Worm (Caenorhabditis elegans) whole organism, L4 larva: ENCODE measurements around the gene H40L08.3.

ENCODE experiments used
- F10B5.3 ChIP-seq: sonication (generic microtip); optimal IDR thresholded peaks from 2 replicates; lab custom pipeline; 2016; ENCODE audit warnings: mild to moderate bottlenecking, missing genetic modification characterization, missing compliant biosample characterization
- F49E8.2 ChIP-seq: sonication (generic microtip); optimal IDR thresholded peaks from 2 replicates; lab custom pipeline; 2016; ENCODE audit warnings: missing compliant biosample characterization, mild to moderate bottlenecking, missing genetic modification characterization, borderline replicate concordance
- T26A8.4 ChIP-seq: fragments of 200-800 bp; sonication (Bioruptor generic); IDR thresholded peaks from 2 replicates; pipeline ENCODE4 v1.3.6; 2022; ENCODE audit warnings: missing genetic modification characterization, missing compliant biosample characterization
- Y105C5A.15 ChIP-seq: fragments of 200-800 bp; sonication (Bioruptor generic); IDR thresholded peaks from 2 replicates; pipeline ENCODE4 v1.3.6; 2022; ENCODE audit warnings: missing genetic modification characterization, missing compliant biosample characterization
- Y5F2A.4 ChIP-seq: fragments of 200-800 bp; sonication (Bioruptor generic); optimal IDR thresholded peaks from 2 replicates; lab custom pipeline; 2018; ENCODE audit warnings: mild to moderate bottlenecking, missing genetic modification characterization, missing compliant biosample characterization
- Y75B8A.6 ChIP-seq: fragments of 200-800 bp; sonication (Bioruptor generic); IDR thresholded peaks from 2 replicates; pipeline ENCODE4 v1.3.6; 2022; ENCODE audit warnings: missing genetic modification reagents, missing genetic modification characterization, missing compliant biosample characterization
- aha-1 ChIP-seq: fragments of 150-350 bp; peaks from one replicate; lab custom pipeline; 2014; ENCODE audit warnings: missing biosample characterization, missing genetic modification characterization
- aly-2 ChIP-seq: sonication (generic microtip); optimal IDR thresholded peaks from 2 replicates; lab custom pipeline; 2018; ENCODE audit warnings: missing biosample characterization, missing genetic modification characterization
- ama-1 ChIP-seq: fragments of 150-350 bp; optimal IDR thresholded peaks from 2 replicates; lab custom pipeline; 2014; ENCODE audit warnings: inconsistent platforms, mixed read lengths
- arid-1 ChIP-seq: fragments of 200-800 bp; sonication (Bioruptor generic); conservative IDR thresholded peaks from 2 replicates; pipeline ENCODE4 v1.3.6; 2022; ENCODE audit warnings: missing genetic modification reagents, missing genetic modification characterization, missing compliant biosample characterization
- ceh-62 ChIP-seq: sonication (generic microtip); optimal IDR thresholded peaks from 2 replicates; lab custom pipeline; 2017; ENCODE audit warnings: missing biosample characterization, missing genetic modification characterization
- ceh-82 ChIP-seq: sonication (generic microtip); optimal IDR thresholded peaks from 2 replicates; lab custom pipeline; 2017; ENCODE audit warnings: missing biosample characterization, missing genetic modification characterization
- daf-8 ChIP-seq: fragments of 200-800 bp; sonication (Bioruptor generic); IDR thresholded peaks from 2 replicates; pipeline ENCODE4 v1.3.6; 2022; ENCODE audit warnings: missing genetic modification characterization, missing compliant biosample characterization
- dmd-6 ChIP-seq: fragments of 200-800 bp; sonication (Bioruptor generic); IDR thresholded peaks from 2 replicates; pipeline ENCODE4 v1.3.6; 2022; ENCODE audit warnings: missing genetic modification reagents, missing genetic modification characterization, missing compliant biosample characterization
- dmd-9 ChIP-seq: fragments of 200-800 bp; sonication (Bioruptor generic); IDR thresholded peaks from 2 replicates; pipeline ENCODE4 v1.3.6; 2022; ENCODE audit warnings: missing genetic modification reagents, missing genetic modification characterization, missing compliant biosample characterization
- dve-1 ChIP-seq: sonication (generic microtip); optimal IDR thresholded peaks from 2 replicates; lab custom pipeline; 2017; ENCODE audit warnings: antibody characterized with exemption, mild to moderate bottlenecking, missing genetic modification characterization, missing compliant biosample characterization; ENCODE audit not compliant: insufficient read depth
- hmg-1.1 ChIP-seq: fragments of 200-800 bp; sonication (Bioruptor generic); IDR thresholded peaks from 2 replicates; pipeline ENCODE4 v1.3.6; 2022; ENCODE audit warnings: missing genetic modification reagents, missing genetic modification characterization, missing compliant biosample characterization
- jun-1 ChIP-seq: fragments of 150-350 bp; optimal IDR thresholded peaks from 2 replicates; lab custom pipeline; 2014; ENCODE audit warnings: missing biosample characterization, missing genetic modification reagents, missing genetic modification characterization
- lim-7 ChIP-seq: fragments of 200-800 bp; sonication (Bioruptor generic); IDR thresholded peaks from 2 replicates; pipeline ENCODE4 v1.3.6; 2022; ENCODE audit warnings: missing genetic modification characterization, missing compliant biosample characterization
- lin-13 ChIP-seq: fragments of 150-350 bp; optimal IDR thresholded peaks from 2 replicates; lab custom pipeline; 2014; ENCODE audit warnings: missing biosample characterization, missing genetic modification reagents, missing genetic modification characterization
- lin-38 ChIP-seq: fragments of 200-800 bp; sonication (Bioruptor generic); IDR thresholded peaks from 2 replicates; pipeline ENCODE4 v1.3.6; 2022; ENCODE audit warnings: missing genetic modification reagents, missing genetic modification characterization, missing compliant biosample characterization
- lin-39 ChIP-seq: fragments of 150-350 bp; optimal IDR thresholded peaks from 2 replicates; lab custom pipeline; 2014; ENCODE audit warnings: missing biosample characterization, missing genetic modification reagents, missing genetic modification characterization
- lir-3 ChIP-seq: sonication (generic microtip); optimal IDR thresholded peaks from 2 replicates; lab custom pipeline; 2016; ENCODE audit warnings: mild to moderate bottlenecking, missing genetic modification characterization, missing compliant biosample characterization
- madf-5 ChIP-seq, 2 experiments: fragments of 200-800 bp; sonication (Bioruptor generic); IDR thresholded peaks; 2 replicates each; pipeline ENCODE4 v1.3.6; 2022; ENCODE audit warnings: missing compliant biosample characterization in 2 of 2, missing genetic modification characterization in 2 of 2
- mdl-1 ChIP-seq, 2 experiments: fragments of 150-350 bp in 1 of 2; sonication (generic microtip) in 1 of 2; optimal IDR thresholded peaks; 2 replicates each; lab custom pipeline; 2014 to 2017; ENCODE audit warnings: missing biosample characterization in 2 of 2, missing genetic modification characterization in 2 of 2
- nhr-10 ChIP-seq: fragments of 150-350 bp; optimal IDR thresholded peaks from 2 replicates; lab custom pipeline; 2014; ENCODE audit warnings: missing biosample characterization, missing genetic modification characterization
- nhr-11 ChIP-seq: fragments of 150-350 bp; optimal IDR thresholded peaks from 2 replicates; lab custom pipeline; 2014; ENCODE audit warnings: missing biosample characterization, missing genetic modification characterization
- php-3 ChIP-seq: fragments of 200-800 bp; sonication (Bioruptor generic); IDR thresholded peaks from 2 replicates; pipeline ENCODE4 v1.3.6; 2022; ENCODE audit warnings: missing genetic modification reagents, missing genetic modification characterization, missing compliant biosample characterization
- rbr-2 ChIP-seq: sonication (generic microtip); optimal IDR thresholded peaks from 2 replicates; lab custom pipeline; 2016; ENCODE audit warnings: missing genotype, missing genetic modification characterization, missing compliant biosample characterization
- set-16 ChIP-seq: fragments of 200-800 bp; sonication (Bioruptor generic); IDR thresholded peaks from 2 replicates; pipeline ENCODE4 v1.3.6; 2022; ENCODE audit warnings: missing genetic modification reagents, missing genetic modification characterization, missing compliant biosample characterization
- skn-1 ChIP-seq: fragments of 150-350 bp; optimal IDR thresholded peaks from 2 replicates; lab custom pipeline; 2014; ENCODE audit warnings: missing biosample characterization, missing genetic modification characterization
- snpc-4 ChIP-seq: fragments of 150-350 bp; optimal IDR thresholded peaks from 2 replicates; lab custom pipeline; 2014; ENCODE audit warnings: missing biosample characterization, missing genetic modification characterization
- spr-3 ChIP-seq: fragments of 200-800 bp; sonication (Bioruptor generic); optimal IDR thresholded peaks from 2 replicates; lab custom pipeline; 2018; ENCODE audit warnings: mild to moderate bottlenecking, missing genetic modification characterization, missing compliant biosample characterization
- unc-39 ChIP-seq: sonication (generic microtip); optimal IDR thresholded peaks from 2 replicates; lab custom pipeline; 2017; ENCODE audit warnings: missing biosample characterization, missing genetic modification characterization
- unc-62 ChIP-seq, 3 experiments: fragments of 150-350 bp in 1 of 3; sonication (generic microtip); optimal IDR thresholded peaks in 2 of 3; peaks in 1 of 3; 1 replicate in 1 of 3; 2 replicates in 2 of 3; lab custom pipeline; 2014 to 2017; ENCODE audit warnings: missing biosample characterization in 3 of 3, missing genetic modification characterization in 3 of 3, missing genetic modification reagents in 3 of 3, missing genotype in 1 of 3
- vab-7 ChIP-seq: fragments of 200-800 bp; sonication (Bioruptor generic); IDR thresholded peaks from 2 replicates; pipeline ENCODE4 v1.3.6; 2022; ENCODE audit warnings: missing genetic modification reagents, missing genetic modification characterization, missing compliant biosample characterization
- zip-11 ChIP-seq: fragments of 200-800 bp; sonication (Bioruptor generic); IDR thresholded peaks from 2 replicates; pipeline ENCODE4 v1.3.6; 2022; ENCODE audit warnings: missing genetic modification characterization, missing compliant biosample characterization

Gene H40L08.3

DNA sequence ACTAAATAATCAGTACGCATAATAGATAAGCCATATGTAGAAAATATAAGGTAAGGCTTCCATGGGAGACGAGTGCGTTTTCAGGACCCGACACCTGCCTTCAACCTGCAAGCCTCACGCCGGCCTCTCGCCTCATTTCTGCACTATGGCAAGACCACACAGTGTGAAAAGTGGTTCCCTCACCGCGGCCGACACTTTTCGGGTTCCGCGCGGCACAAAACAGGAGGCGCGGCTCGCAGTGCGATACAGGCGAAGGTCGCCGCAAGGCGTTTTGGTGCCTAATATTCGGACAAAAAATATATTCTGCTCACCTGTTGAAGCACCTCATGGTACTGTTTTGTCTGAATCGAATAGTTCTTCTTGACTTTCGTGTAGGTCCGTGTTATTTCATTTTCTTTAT, 5.8 kb downstream of the H40L08.3 start:
- TF ChIP-seq unc-39 (tag; lab: Kevin White, UChicago) (no peak), ceh-82 (tag; lab: Kevin White, UChicago) (no peak), skn-1 (tag; lab: Kevin White, UChicago) (no peak), snpc-4 (no peak), lim-7 (GFP tag; lab: Robert Waterston, UW) (no peak), daf-8 (GFP tag; lab: Robert Waterston, UW) (no peak), set-16 (peak; percentile 80)

DNA sequence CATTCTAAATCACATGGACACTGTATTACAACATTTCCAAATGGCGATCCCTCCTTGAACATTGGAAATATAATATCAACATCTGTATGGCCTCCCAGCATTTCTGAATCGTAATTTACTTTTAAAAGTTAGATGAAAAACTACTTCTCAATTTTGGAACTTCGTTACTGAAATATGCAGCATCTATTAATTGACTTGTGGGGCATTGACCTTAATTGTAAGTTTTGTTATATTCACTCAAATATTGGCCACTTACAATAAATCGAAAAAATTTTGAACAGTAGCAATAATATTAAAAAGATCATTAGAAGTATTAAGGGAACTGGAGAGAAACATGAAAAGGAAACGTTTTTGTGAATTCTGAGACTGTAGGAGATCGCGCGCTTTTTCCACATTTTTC, 6.7 kb downstream of the H40L08.3 start, which contains the start of gene mam-6:
TSS of gene mam-6 (minus strand) at position 101 of the 400 bp plus-strand sequence.
- TF ChIP-seq aha-1 (tag; lab: Kevin White, UChicago) (no peak), Y5F2A.4 (GFP tag; lab: Kevin White, UChicago) (no peak), php-3 (GFP tag; lab: Robert Waterston, UW) (no peak), zip-11 (GFP tag; lab: Robert Waterston, UW) (no peak), snpc-4 (no peak), lin-13 (GFP tag; lab: Kevin White, UChicago) (no peak), nhr-11 (no peak), lin-39 (tag; lab: Kevin White, UChicago) (no peak), arid-1 (GFP tag; lab: Robert Waterston, UW) (no peak), F49E8.2 (tag; lab: Kevin White, UChicago) (no peak), T26A8.4 (GFP tag; lab: Robert Waterston, UW) (no peak), ama-1 (lab: Kevin White, UChicago) (no peak), Y105C5A.15 (no peak), Y75B8A.6 (GFP tag; lab: Robert Waterston, UW) (no peak), hmg-1.1 (GFP tag; lab: Robert Waterston, UW) (no peak), lin-38 (GFP tag; lab: Robert Waterston, UW) (no peak)

DNA sequence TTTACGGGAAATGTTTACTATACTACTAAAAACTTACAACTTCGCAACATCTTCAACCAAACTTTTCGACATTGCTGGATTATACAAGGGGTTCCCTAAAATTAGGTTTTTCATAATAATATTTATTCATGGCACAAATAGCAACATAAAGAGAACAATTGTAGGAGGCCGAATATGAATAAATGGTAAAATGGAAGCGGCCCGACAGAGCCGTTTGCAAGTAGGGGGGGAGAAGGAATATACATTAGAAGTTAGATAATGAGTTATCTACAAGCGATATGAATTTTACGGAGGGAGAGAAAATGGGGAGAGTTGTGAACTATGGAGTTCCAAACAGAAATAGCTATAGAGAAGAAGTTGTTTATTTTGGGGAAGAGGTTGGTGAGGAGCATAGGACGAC, 15.6 kb downstream of the H40L08.3 start, which contains the start of gene fbxa-96:
TSS of gene fbxa-96 (minus strand) at position 101 of the 400 bp plus-strand sequence.
- TF ChIP-seq aha-1 (tag; lab: Kevin White, UChicago) = peak; percentile 9
- no peak for TF ChIP-seq nhr-10 (tag; lab: Kevin White, UChicago)
- no peak for TF ChIP-seq php-3 (GFP tag; lab: Robert Waterston, UW)
- no peak for TF ChIP-seq dmd-6 (GFP tag; lab: Robert Waterston, UW)
- TF ChIP-seq aly-2 (tag; lab: Kevin White, UChicago) = no peak
- no peak for TF ChIP-seq vab-7 (GFP tag; lab: Robert Waterston, UW)
- TF ChIP-seq dve-1 (tag; lab: Kevin White, UChicago) = no peak

DNA sequence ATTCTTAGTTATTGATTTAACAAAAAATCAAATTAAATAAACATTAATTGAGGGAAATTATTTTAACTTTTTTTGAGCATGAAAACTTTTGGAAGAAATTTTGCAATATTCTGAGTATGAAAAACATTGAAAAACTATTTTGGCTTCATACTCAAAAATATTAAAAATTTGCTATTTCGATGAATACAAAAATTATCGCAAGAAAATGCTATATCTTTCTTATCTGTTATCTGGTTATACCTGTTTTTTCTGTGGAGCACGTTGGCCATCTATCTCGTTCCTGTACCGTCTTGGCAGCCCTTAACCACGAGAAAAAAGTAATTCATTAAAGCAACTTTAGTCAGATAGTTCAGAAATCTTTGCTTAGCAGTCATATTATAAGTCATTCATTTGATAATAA, 18.0 kb downstream of the H40L08.3 start:
- TF ChIP-seq unc-62 (GFP tag; optimal IDR thresholded peaks at IDR 0.05 in 1 of 2; lab: Kevin White, UChicago) (peak in 1 of 2 experiments; percentile 14), unc-62 (tag; optimal IDR thresholded peaks at IDR 0.05; lab: Kevin White, UChicago) (no peak), nhr-11 (no peak), aha-1 (tag; lab: Kevin White, UChicago) (peak; percentile 97), rbr-2 (tag; lab: Kevin White, UChicago) (no peak)

DNA sequence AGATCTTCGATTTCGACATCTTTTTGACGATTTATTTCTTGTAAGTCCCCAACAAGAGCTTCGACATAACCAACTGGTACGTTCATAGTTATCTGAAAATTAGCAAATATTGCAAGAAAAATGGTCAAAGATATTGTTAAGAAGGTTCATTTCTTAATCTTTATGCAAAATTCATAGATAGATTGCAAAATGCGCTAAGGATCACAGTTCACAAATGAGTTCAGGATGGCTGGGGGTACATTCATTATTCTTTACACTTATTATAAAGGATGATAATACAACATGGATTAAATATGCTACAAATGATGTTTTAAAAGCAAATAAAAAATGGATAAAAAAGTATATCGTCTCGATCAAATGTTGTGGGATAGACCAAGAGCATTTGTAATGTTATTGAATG, 19.2 kb downstream of the H40L08.3 start, which contains the start of gene H03G16.5:
TSS of gene H03G16.5 (minus strand) at position 101 of the 400 bp plus-strand sequence.
- TF ChIP-seq madf-5 (GFP tag; IDR thresholded peaks at IDR 0.05; lab: Robert Waterston, UW) (no peak), mdl-1 (tag; optimal IDR thresholded peaks at IDR 0.05; lab: Kevin White, UChicago) (no peak), lir-3 (tag; lab: Kevin White, UChicago) (no peak), F10B5.3 (tag; lab: Kevin White, UChicago) (no peak), jun-1 (tag; lab: Kevin White, UChicago) (no peak), skn-1 (tag; lab: Kevin White, UChicago) (no peak), ceh-62 (no peak), spr-3 (GFP tag; lab: Kevin White, UChicago) (no peak), dmd-9 (no peak)
